Fruit fly (Drosophila melanogaster) whole organism, embryonic: Measurements from ENCODE around the gene CG13313.

Source experiments
- Bgb ChIP-seq: fragments of 200-800 bp; sonication (Bioruptor generic); IDR thresholded peaks from 2 replicates; pipeline ENCODE4 v1.3.6; 2022; ENCODE audit warnings: missing biosample characterization, missing genetic modification characterization; ENCODE audit not compliant: partially characterized antibody
- CG12071 ChIP-seq: fragments of 200-800 bp; sonication (Bioruptor generic); optimal IDR thresholded peaks from 3 replicates; lab custom pipeline; 2018; ENCODE audit warnings: missing biosample characterization, mild to moderate bottlenecking, missing genetic modification characterization
- CG12391 ChIP-seq: fragments of 200-800 bp; sonication (Bioruptor generic); optimal IDR thresholded peaks from 3 replicates; lab custom pipeline; 2018; ENCODE audit warnings: missing biosample characterization, mild to moderate bottlenecking, missing genetic modification characterization, moderate library complexity
- CG12659 ChIP-seq: fragments of 200-800 bp; sonication (Bioruptor generic); optimal IDR thresholded peaks from 3 replicates; lab custom pipeline; 2017; ENCODE audit warnings: mild to moderate bottlenecking, missing biosample characterization, missing genetic modification reagents, missing genetic modification characterization
- CG13287 ChIP-seq: fragments of 200-800 bp; sonication (Bioruptor generic); IDR thresholded peaks from 2 replicates; pipeline ENCODE4 v1.3.6; 2022; ENCODE audit warnings: missing biosample characterization, missing genetic modification characterization; ENCODE audit not compliant: partially characterized antibody
- CG14710 ChIP-seq: fragments of 200-800 bp; sonication (Bioruptor generic); optimal IDR thresholded peaks from 3 replicates; lab custom pipeline; 2019; ENCODE audit warnings: missing biosample characterization, mild to moderate bottlenecking, missing genetic modification characterization, moderate library complexity
- CG1602 ChIP-seq: fragments of 200-800 bp; sonication (Bioruptor generic); optimal IDR thresholded peaks from 3 replicates; lab custom pipeline; 2016; ENCODE audit warnings: missing biosample characterization, missing genetic modification characterization
- CG1603 ChIP-seq: fragments of 200-800 bp; sonication (Bioruptor generic); optimal IDR thresholded peaks from 2 replicates; lab custom pipeline; 2019; ENCODE audit warnings: missing biosample characterization, mild to moderate bottlenecking, missing genetic modification characterization, moderate library complexity
- CG2120 ChIP-seq: fragments of 200-800 bp; sonication (Bioruptor generic); optimal IDR thresholded peaks from 3 replicates; lab custom pipeline; 2016; ENCODE audit warnings: missing biosample characterization, missing genetic modification characterization
- CG31365 ChIP-seq: fragments of 200-800 bp; sonication (Bioruptor generic); optimal IDR thresholded peaks from 2 replicates; lab custom pipeline; 2018; ENCODE audit warnings: missing biosample characterization, mild to moderate bottlenecking, missing genetic modification characterization
- CG3281 ChIP-seq: fragments of 200-800 bp; sonication (Bioruptor generic); optimal IDR thresholded peaks from 3 replicates; lab custom pipeline; 2017; ENCODE audit warnings: missing biosample characterization, mild to moderate bottlenecking, missing genetic modification characterization
- CG34224 ChIP-seq: fragments of 200-800 bp; sonication (Bioruptor generic); IDR thresholded peaks from 3 replicates; pipeline ENCODE4 v1.3.6; 2022; ENCODE audit warnings: missing biosample characterization, missing genetic modification characterization; ENCODE audit not compliant: partially characterized antibody
- CG42726 ChIP-seq: fragments of 200-800 bp; sonication (Bioruptor generic); IDR thresholded peaks from 2 replicates; pipeline ENCODE4 v1.3.6; 2022; ENCODE audit warnings: missing biosample characterization, missing genetic modification characterization; ENCODE audit not compliant: partially characterized antibody
- CG4424 ChIP-seq: fragments of 200-800 bp; sonication (Bioruptor generic); optimal IDR thresholded peaks from 3 replicates; lab custom pipeline; 2016; ENCODE audit warnings: missing biosample characterization, missing genetic modification characterization
- CG4617 ChIP-seq: fragments of 200-800 bp; sonication (Bioruptor generic); optimal IDR thresholded peaks from 3 replicates; lab custom pipeline; 2016; ENCODE audit warnings: missing biosample characterization, missing genetic modification characterization, borderline replicate concordance
- CG4707 ChIP-seq: fragments of 200-800 bp; sonication (Bioruptor generic); optimal IDR thresholded peaks from 2 replicates; lab custom pipeline; 2018; ENCODE audit warnings: missing biosample characterization, mild to moderate bottlenecking, missing genetic modification characterization, moderate library complexity
- CG5953 ChIP-seq: fragments of 200-800 bp; sonication (Bioruptor generic); IDR thresholded peaks from 2 replicates; pipeline ENCODE4 v1.3.6; 2022; ENCODE audit warnings: missing biosample characterization, missing genetic modification characterization
- CG7786 ChIP-seq: fragments of 200-800 bp; sonication (Bioruptor generic); optimal IDR thresholded peaks from 2 replicates; lab custom pipeline; 2016; ENCODE audit warnings: missing biosample characterization, missing genetic modification characterization
- CG7963 ChIP-seq: fragments of 200-800 bp; sonication (Bioruptor generic); IDR thresholded peaks from 3 replicates; pipeline ENCODE4 v1.3.6; 2022; ENCODE audit warnings: missing biosample characterization, missing genetic modification characterization; ENCODE audit not compliant: partially characterized antibody
- CoRest ChIP-seq: fragments of 200-800 bp; sonication (Bioruptor generic); optimal IDR thresholded peaks from 3 replicates; lab custom pipeline; 2018; ENCODE audit warnings: missing biosample characterization, mild to moderate bottlenecking, missing genetic modification characterization, moderate library complexity
- D ChIP-seq, 2 experiments: fragments of 200-800 bp in 1 of 2; fragments of >200 bp in 1 of 2; sonication (Bioruptor generic) in 1 of 2; optimal IDR thresholded peaks; 2 replicates in 1 of 2; 3 replicates in 1 of 2; lab custom pipeline; 2017; ENCODE audit warnings: mild to moderate bottlenecking in 1 of 2, missing biosample characterization in 1 of 2, missing genetic modification characterization in 1 of 2, missing genetic modification reagents in 1 of 2
- Dll ChIP-seq: fragments of 200-800 bp; sonication (Bioruptor generic); IDR thresholded peaks from 4 replicates; pipeline ENCODE4 v1.3.6; 2022; ENCODE audit warnings: missing biosample characterization, missing genetic modification characterization; ENCODE audit not compliant: partially characterized antibody
- Dp ChIP-seq: fragments of 200-800 bp; sonication (Bioruptor generic); optimal IDR thresholded peaks from 2 replicates; lab custom pipeline; 2018; ENCODE audit warnings: missing biosample characterization, mild to moderate bottlenecking, missing genetic modification characterization, moderate library complexity
- Fer3 ChIP-seq: fragments of 200-800 bp; sonication (Bioruptor generic); optimal IDR thresholded peaks from 2 replicates; lab custom pipeline; 2018; ENCODE audit warnings: missing biosample characterization, mild to moderate bottlenecking, missing genetic modification characterization, moderate library complexity
- HLH4C ChIP-seq: fragments of 200-800 bp; sonication (Bioruptor generic); IDR thresholded peaks from 3 replicates; pipeline ENCODE4 v1.3.6; 2022; ENCODE audit warnings: missing biosample characterization, missing genetic modification characterization; ENCODE audit not compliant: partially characterized antibody
- Hey ChIP-seq: fragments of 200-800 bp; sonication (Bioruptor generic); optimal IDR thresholded peaks from 3 replicates; lab custom pipeline; 2018; ENCODE audit warnings: missing biosample characterization, mild to moderate bottlenecking, missing genetic modification characterization
- MBD-R2 ChIP-seq: fragments of 200-800 bp; sonication (Bioruptor generic); IDR thresholded peaks from 2 replicates; pipeline ENCODE4 v1.3.6; 2022; ENCODE audit warnings: missing biosample characterization, missing genetic modification characterization
- NK7.1 ChIP-seq: fragments of 200-800 bp; sonication (Bioruptor generic); optimal IDR thresholded peaks from 3 replicates; lab custom pipeline; 2016; ENCODE audit warnings: missing biosample characterization, missing genetic modification characterization
- Nf-YC ChIP-seq: fragments of 200-800 bp; optimal IDR thresholded peaks from 3 replicates; lab custom pipeline; 2019; ENCODE audit warnings: missing biosample characterization, mild to moderate bottlenecking, missing genetic modification characterization, moderate library complexity
- Opbp ChIP-seq: fragments of 200-800 bp; sonication (Bioruptor generic); IDR thresholded peaks from 3 replicates; pipeline ENCODE4 v1.3.6; 2022; ENCODE audit warnings: missing biosample characterization, missing genetic modification characterization; ENCODE audit not compliant: partially characterized antibody
- Pdp1 ChIP-seq, 2 experiments: fragments of 200-800 bp; sonication (Bioruptor generic); optimal IDR thresholded peaks; 3 replicates each; lab custom pipeline; 2016; ENCODE audit warnings: missing biosample characterization in 2 of 2, missing genetic modification characterization in 2 of 2, mild to moderate bottlenecking in 1 of 2, moderate library complexity in 1 of 2
- Sry-δ ChIP-seq: fragments of 200-800 bp; sonication (Bioruptor generic); optimal IDR thresholded peaks from 2 replicates; lab custom pipeline; 2016; ENCODE audit warnings: missing biosample characterization, missing genetic modification characterization
- YL-1 ChIP-seq: fragments of 200-800 bp; sonication (Bioruptor generic); optimal IDR thresholded peaks from 3 replicates; lab custom pipeline; 2017; ENCODE audit warnings: missing biosample characterization, mild to moderate bottlenecking, missing genetic modification characterization
- amos ChIP-seq: fragments of 200-800 bp; sonication (Bioruptor generic); IDR thresholded peaks from 2 replicates; pipeline ENCODE4 v1.3.6; 2022; ENCODE audit warnings: missing biosample characterization, missing genetic modification characterization; ENCODE audit not compliant: partially characterized antibody
- cg ChIP-seq: fragments of 200-800 bp; sonication (Bioruptor generic); optimal IDR thresholded peaks from 3 replicates; lab custom pipeline; 2019; ENCODE audit warnings: missing biosample characterization, mild to moderate bottlenecking, missing genetic modification characterization, moderate library complexity
- chinmo ChIP-seq: fragments of 200-800 bp; sonication (Bioruptor generic); IDR thresholded peaks from 4 replicates; pipeline ENCODE4 v1.3.6; 2022; ENCODE audit warnings: missing biosample characterization, missing genetic modification characterization; ENCODE audit not compliant: partially characterized antibody
- croc ChIP-seq: fragments of 200-800 bp; sonication (Bioruptor generic); conservative IDR thresholded peaks from 3 replicates; pipeline ENCODE4 v1.3.6; 2022; ENCODE audit warnings: missing biosample characterization, missing genetic modification characterization
- jumu ChIP-seq: fragments of 200-800 bp; sonication (Bioruptor generic); optimal IDR thresholded peaks from 3 replicates; lab custom pipeline; 2016; ENCODE audit warnings: missing biosample characterization, missing genetic modification characterization
- nmo ChIP-seq: fragments of 200-800 bp; sonication (Bioruptor generic); optimal IDR thresholded peaks from 2 replicates; lab custom pipeline; 2018; ENCODE audit warnings: missing biosample characterization, mild to moderate bottlenecking, missing genetic modification characterization, moderate library complexity
- p53 ChIP-seq: fragments of 200-800 bp; sonication (Bioruptor generic); optimal IDR thresholded peaks from 2 replicates; lab custom pipeline; 2016; ENCODE audit warnings: missing biosample characterization, missing genetic modification characterization
- pzg ChIP-seq: fragments of 200-800 bp; sonication (Bioruptor generic); optimal IDR thresholded peaks from 3 replicates; lab custom pipeline; 2018; ENCODE audit warnings: missing biosample characterization, mild to moderate bottlenecking, missing genetic modification characterization, moderate library complexity
- row ChIP-seq: fragments of 200-800 bp; sonication (Bioruptor generic); IDR thresholded peaks from 3 replicates; pipeline ENCODE4 v1.3.6; 2022; ENCODE audit warnings: missing biosample characterization, missing genetic modification characterization
- slbo ChIP-seq: fragments of 200-800 bp; sonication (Bioruptor generic); IDR thresholded peaks from 2 replicates; pipeline ENCODE4 v1.3.6; 2022; ENCODE audit warnings: missing biosample characterization, missing genetic modification characterization
- sna ChIP-seq: fragments of 200-800 bp; sonication (Bioruptor generic); IDR thresholded peaks from 2 replicates; pipeline ENCODE4 v1.3.6; 2022; ENCODE audit warnings: missing biosample characterization, missing genetic modification characterization; ENCODE audit not compliant: partially characterized antibody
- stc ChIP-seq: fragments of 200-800 bp; sonication (Bioruptor generic); IDR thresholded peaks from 2 replicates; pipeline ENCODE4 v1.3.6; 2022; ENCODE audit warnings: missing biosample characterization, missing genetic modification characterization
- trem ChIP-seq: fragments of 200-800 bp; optimal IDR thresholded peaks from 3 replicates; lab custom pipeline; 2019; ENCODE audit warnings: missing biosample characterization, mild to moderate bottlenecking, missing genetic modification characterization, moderate library complexity
- z ChIP-seq: fragments of 200-800 bp; sonication (Bioruptor generic); IDR thresholded peaks from 3 replicates; pipeline ENCODE4 v1.3.6; 2022; ENCODE audit warnings: missing biosample characterization, missing genetic modification characterization
- zen2 ChIP-seq: fragments of 200-800 bp; sonication (Bioruptor generic); IDR thresholded peaks from 3 replicates; pipeline ENCODE4 v1.3.6; 2022; ENCODE audit warnings: missing biosample characterization, missing genetic modification characterization; ENCODE audit not compliant: partially characterized antibody

The CG13313 gene

dm6 chr3L:8956669-8957068, 2.0 kb upstream of the CG13313 start, which contains the start of gene mRpL12 (continued):
- TF ChIP-seq Pdp1 (GFP tag; optimal IDR thresholded peaks at IDR 0.05; lab: Kevin White, UChicago) (peak in 1 of 2 experiments; percentile 98), CG1603 (tag; lab: Kevin White, UChicago) (peak; percentile 54), sna (GFP tag; lab: Robert Waterston, UW) (peak; percentile 48; the same call in 1 of the 2 replicates), CG34224 (GFP tag; lab: Robert Waterston, UW) (peak; percentile 50; the same call in 1 of the 3 replicates), Opbp (GFP tag; lab: Robert Waterston, UW) (peak; percentile 22; the same call in 1 of the 3 replicates), CG31365 (tag; lab: Kevin White, UChicago) (no peak), Bgb (GFP tag; lab: Robert Waterston, UW) (peak; percentile 23; the same call in 1 of the 2 replicates), zen2 (GFP tag; lab: Robert Waterston, UW) (peak; percentile 55; the same call in 1 of the 3 replicates), CG2120 (peak; percentile 23), CoRest (peak; percentile 19), YL-1 (peak; percentile 48), CG4424 (GFP tag; lab: Kevin White, UChicago) (peak; percentile 25), CG13287 (GFP tag; lab: Robert Waterston, UW) (peak; percentile 49), p53 (GFP tag; lab: Kevin White, UChicago) (no peak), CG12391 (tag; lab: Kevin White, UChicago) (peak; percentile 1), trem (tag; lab: Kevin White, UChicago) (peak; percentile 83), CG7786 (GFP tag; lab: Kevin White, UChicago) (no peak), CG7963 (GFP tag; lab: Robert Waterston, UW) (peak; percentile 35; the same call in 1 of the 3 replicates), amos (GFP tag; lab: Robert Waterston, UW) (peak; percentile 25; the same call in 1 of the 2 replicates), CG4707 (GFP tag; lab: Kevin White, UChicago) (no peak), pzg (peak; percentile 66), Sry-δ (peak; percentile 54), Hey (tag; lab: Kevin White, UChicago) (no peak), stc (no peak), CG12659 (GFP tag; lab: Kevin White, UChicago) (peak; percentile 7), Dp (peak; percentile 52), jumu (GFP tag; lab: Kevin White, UChicago) (no peak), CG4617 (peak; percentile 42), nmo (GFP tag; lab: Kevin White, UChicago) (peak; percentile 2), Nf-YC (tag; lab: Kevin White, UChicago) (no peak), CG12071 (GFP tag; lab: Kevin White, UChicago) (no peak), Dll (peak; percentile 52; the same call in 1 of the 4 replicates), CG14710 (tag; lab: Kevin White, UChicago) (peak; percentile 15)
- TF ChIP-seq, all 482 proteins: peak for 58

DNA sequence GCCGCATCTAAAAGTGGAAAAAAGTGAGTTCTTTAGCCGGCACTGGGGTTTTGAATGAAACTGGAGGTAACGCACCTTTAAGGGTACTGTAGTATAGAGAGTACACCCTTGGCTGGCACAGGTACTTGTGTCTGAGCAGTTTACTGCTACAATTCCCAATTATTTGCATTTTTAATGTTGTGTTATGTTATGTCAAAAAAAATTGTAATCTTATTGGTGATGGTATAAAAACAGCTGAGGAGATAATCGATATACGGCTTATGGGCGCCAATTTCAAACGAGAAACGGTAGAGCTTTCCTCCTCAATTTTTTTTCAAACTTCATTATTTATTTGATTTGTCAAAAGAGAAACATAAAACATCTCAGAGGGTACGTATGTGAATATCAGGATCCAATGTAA, 5.8 kb downstream of the CG13313 start, which contains the start of gene ValRS-m:
TSS of gene ValRS-m (minus strand) at position 312 of the 400 bp plus-strand sequence.
- TF ChIP-seq CG13287 (GFP tag; lab: Robert Waterston, UW) (peak; percentile 41), z (no peak), D (optimal IDR thresholded peaks at IDR 0.05; lab: Kevin White, UChicago) (no peak), D (GFP tag; optimal IDR thresholded peaks at IDR 0.05; lab: Kevin White, UChicago) (no peak), Fer3 (tag; lab: Kevin White, UChicago) (no peak), HLH4C (GFP tag; lab: Robert Waterston, UW) (no peak), CG5953 (GFP tag; lab: Robert Waterston, UW) (no peak), NK7.1 (GFP tag; lab: Kevin White, UChicago) (no peak), chinmo (GFP tag; lab: Robert Waterston, UW) (0 out of 4 replicates have a peak, but pooled peaks have one; percentile 40), croc (GFP tag; lab: Robert Waterston, UW) (no peak), CG42726 (GFP tag; lab: Robert Waterston, UW) (no peak), MBD-R2 (GFP tag; lab: Robert Waterston, UW) (peak; percentile 42), row (GFP tag; lab: Robert Waterston, UW) (no peak), CG3281 (no peak), cg (GFP tag; lab: Kevin White, UChicago) (no peak), nmo (GFP tag; lab: Kevin White, UChicago) (no peak), CG1602 (GFP tag; lab: Kevin White, UChicago) (no peak), slbo (GFP tag; lab: Robert Waterston, UW) (no peak)
